Worm (Caenorhabditis elegans) whole organism, early embryonic: ENCODE data around the gene F57G12.2.

ENCODE experiments used
- B0310.2 ChIP-seq: sonication (generic microtip); optimal IDR thresholded peaks from 2 replicates; lab custom pipeline; 2016; ENCODE audit warnings: mild to moderate bottlenecking, missing genetic modification characterization, missing compliant biosample characterization
- F13C5.2 ChIP-seq: sonication (generic microtip); optimal IDR thresholded peaks from 2 replicates; lab custom pipeline; 2017; ENCODE audit warnings: mild to moderate bottlenecking, missing genetic modification characterization, inconsistent platforms, missing compliant biosample characterization
- aly-1 ChIP-seq: sonication (generic microtip); optimal IDR thresholded peaks from 2 replicates; lab custom pipeline; 2016; ENCODE audit warnings: missing genetic modification characterization, missing compliant biosample characterization
- ama-1 ChIP-seq: fragments of 150-350 bp; optimal IDR thresholded peaks from 2 replicates; lab custom pipeline; 2014
- ceh-13 ChIP-seq: fragments of 200-800 bp; sonication (Bioruptor generic); optimal IDR thresholded peaks from 2 replicates; lab custom pipeline; 2018; ENCODE audit warnings: mild to moderate bottlenecking, missing genetic modification characterization, missing compliant biosample characterization
- ceh-36 ChIP-seq: sonication (generic microtip); optimal IDR thresholded peaks from 2 replicates; lab custom pipeline; 2016; ENCODE audit warnings: missing genetic modification characterization, inconsistent platforms, missing compliant biosample characterization
- ets-7 ChIP-seq: sonication (generic microtip); optimal IDR thresholded peaks from 2 replicates; lab custom pipeline; 2016; ENCODE audit warnings: missing genotype, missing genetic modification characterization, missing compliant biosample characterization
- flt-1 ChIP-seq: fragments of 200-800 bp; sonication (Bioruptor generic); IDR thresholded peaks from 2 replicates; pipeline ENCODE4 v1.3.6; 2022; ENCODE audit warnings: missing genetic modification characterization, missing compliant biosample characterization
- hmbx-1 ChIP-seq: sonication (generic microtip); optimal IDR thresholded peaks from 2 replicates; lab custom pipeline; 2016; ENCODE audit warnings: mild to moderate bottlenecking, missing genetic modification characterization, missing compliant biosample characterization
- hmg-4 ChIP-seq: fragments of 200-800 bp; sonication (Bioruptor generic); optimal IDR thresholded peaks from 2 replicates; lab custom pipeline; 2018; ENCODE audit warnings: mild to moderate bottlenecking, missing genetic modification characterization, missing compliant biosample characterization
- hnd-1 ChIP-seq: sonication (generic microtip); optimal IDR thresholded peaks from 2 replicates; lab custom pipeline; 2016; ENCODE audit warnings: missing genetic modification characterization, missing compliant biosample characterization
- pes-1 ChIP-seq: fragments of 200-800 bp; sonication (Bioruptor generic); IDR thresholded peaks from 2 replicates; pipeline ENCODE4 v1.3.6; 2022; ENCODE audit warnings: missing genetic modification reagents, missing genetic modification characterization, missing compliant biosample characterization
- scrt-1 ChIP-seq: fragments of 200-800 bp; sonication (Bioruptor generic); IDR thresholded peaks from 2 replicates; pipeline ENCODE4 v1.3.6; 2022; ENCODE audit warnings: missing genetic modification characterization, missing compliant biosample characterization
- sea-1 ChIP-seq: fragments of 200-800 bp; sonication (Bioruptor generic); conservative IDR thresholded peaks from 2 replicates; pipeline ENCODE4 v1.3.6; 2022; ENCODE audit warnings: missing genetic modification characterization, missing compliant biosample characterization
- tbx-11 ChIP-seq: fragments of 200-800 bp; sonication (Bioruptor generic); IDR thresholded peaks from 2 replicates; pipeline ENCODE4 v1.3.6; 2022; ENCODE audit warnings: missing genetic modification characterization, missing compliant biosample characterization
- tbx-37 ChIP-seq: fragments of 200-800 bp; sonication (Bioruptor generic); conservative IDR thresholded peaks from 2 replicates; pipeline ENCODE4 v1.3.6; 2022; ENCODE audit warnings: missing genetic modification reagents, missing genetic modification characterization, missing compliant biosample characterization
- tra-4 ChIP-seq: sonication (generic microtip); optimal IDR thresholded peaks from 2 replicates; lab custom pipeline; 2017; ENCODE audit warnings: missing genetic modification characterization, missing compliant biosample characterization

Gene F57G12.2

DNA sequence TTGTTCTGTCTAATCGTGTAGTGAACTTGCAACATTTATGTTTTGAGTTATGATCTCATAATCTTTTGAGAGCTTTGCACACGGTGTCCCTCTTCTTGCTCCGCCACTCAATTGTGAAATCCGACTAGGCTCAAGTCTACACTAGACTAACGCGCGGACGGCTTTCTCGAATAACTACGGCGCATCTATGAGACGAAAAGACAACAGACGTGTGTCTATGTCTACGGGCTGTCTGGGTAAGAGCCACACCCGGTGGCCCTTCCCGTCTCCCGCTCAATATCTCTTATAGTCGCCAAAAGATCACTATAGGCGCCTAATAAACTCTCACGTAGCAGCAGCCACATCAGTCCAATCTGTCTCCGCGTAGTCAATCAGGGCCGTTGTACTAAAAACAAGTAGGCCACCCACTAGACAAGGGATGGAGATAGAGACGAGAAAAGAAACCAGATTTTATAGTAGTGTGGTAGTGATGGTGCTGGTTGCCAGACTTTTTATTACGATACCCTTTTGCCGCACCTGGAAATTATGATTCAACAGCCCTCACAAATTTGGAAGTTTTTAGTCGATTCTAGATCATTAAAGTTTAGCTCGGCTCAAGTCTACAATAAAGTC is 15.9 kb upstream of the F57G12.2 start:
- no peak for TF ChIP-seq B0310.2 (tag; lab: Kevin White, UChicago)
- TF ChIP-seq F13C5.2 = no peak
- TF ChIP-seq ceh-36 (tag; lab: Kevin White, UChicago) = no peak
- TF ChIP-seq scrt-1 (GFP tag; lab: Robert Waterston, UW) = no peak
- no peak for TF ChIP-seq hmg-4 (GFP tag; lab: Kevin White, UChicago)

DNA sequence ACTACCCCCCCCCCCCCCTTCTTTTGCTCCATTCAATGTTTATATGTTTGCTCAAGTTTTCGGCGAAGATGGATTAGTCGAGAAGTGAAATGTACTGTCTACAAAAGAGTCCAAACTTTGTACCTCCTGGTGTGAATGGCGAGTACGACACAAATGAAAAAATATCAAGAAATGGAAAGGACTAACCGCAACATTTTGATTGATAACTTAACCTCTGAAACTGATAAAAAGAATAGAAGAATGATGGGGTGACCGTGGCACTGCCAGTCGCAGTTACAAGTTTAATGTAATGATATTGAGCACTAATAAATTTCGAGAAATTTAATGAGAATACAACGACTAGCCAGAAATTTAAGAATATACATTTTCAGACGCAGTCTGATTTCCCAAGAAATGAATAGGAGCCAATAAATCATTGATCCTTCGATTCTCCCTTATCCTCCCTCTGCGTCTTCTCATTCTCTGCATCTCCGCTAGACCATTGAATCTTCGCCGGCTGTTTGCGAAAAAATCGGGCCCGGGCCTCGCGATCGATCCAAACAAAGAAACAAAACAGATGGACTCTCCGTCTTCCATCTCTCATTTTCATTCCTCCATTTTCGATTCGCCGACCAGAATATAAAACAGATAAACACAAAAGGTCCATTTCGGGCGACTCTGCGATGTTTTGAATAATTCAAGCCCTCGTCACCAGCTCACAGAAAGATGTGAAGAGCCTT is 15.0 kb upstream of the F57G12.2 start:
- no peak for TF ChIP-seq aly-1

DNA sequence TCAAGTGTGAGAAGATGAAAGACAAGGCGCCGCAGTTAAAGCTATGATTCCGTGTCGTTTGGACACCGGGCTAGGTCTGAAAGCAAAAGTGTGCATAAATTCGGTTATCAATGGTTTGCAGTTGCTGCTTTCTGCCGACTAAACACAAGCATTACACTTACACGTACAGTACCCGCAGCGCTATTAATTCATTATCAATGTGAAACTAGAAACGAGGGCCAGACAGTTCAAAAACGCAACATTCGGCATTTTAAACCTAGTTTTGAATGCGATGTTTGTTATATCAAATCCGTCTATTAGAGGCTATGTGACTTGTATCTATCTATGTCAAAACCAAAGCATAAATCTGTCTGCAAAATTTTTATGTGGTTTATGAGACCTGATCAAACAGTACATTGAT is 14.1 kb upstream of the F57G12.2 start:
- TF ChIP-seq flt-1 (GFP tag; lab: Robert Waterston, UW) (no peak), ama-1 (lab: Kevin White, UChicago) (no peak), scrt-1 (GFP tag; lab: Robert Waterston, UW) (no peak), ceh-13 (GFP tag; lab: Kevin White, UChicago) (no peak), ets-7 (tag; lab: Kevin White, UChicago) (no peak), F13C5.2 (no peak), sea-1 (no peak), B0310.2 (tag; lab: Kevin White, UChicago) (no peak)

DNA sequence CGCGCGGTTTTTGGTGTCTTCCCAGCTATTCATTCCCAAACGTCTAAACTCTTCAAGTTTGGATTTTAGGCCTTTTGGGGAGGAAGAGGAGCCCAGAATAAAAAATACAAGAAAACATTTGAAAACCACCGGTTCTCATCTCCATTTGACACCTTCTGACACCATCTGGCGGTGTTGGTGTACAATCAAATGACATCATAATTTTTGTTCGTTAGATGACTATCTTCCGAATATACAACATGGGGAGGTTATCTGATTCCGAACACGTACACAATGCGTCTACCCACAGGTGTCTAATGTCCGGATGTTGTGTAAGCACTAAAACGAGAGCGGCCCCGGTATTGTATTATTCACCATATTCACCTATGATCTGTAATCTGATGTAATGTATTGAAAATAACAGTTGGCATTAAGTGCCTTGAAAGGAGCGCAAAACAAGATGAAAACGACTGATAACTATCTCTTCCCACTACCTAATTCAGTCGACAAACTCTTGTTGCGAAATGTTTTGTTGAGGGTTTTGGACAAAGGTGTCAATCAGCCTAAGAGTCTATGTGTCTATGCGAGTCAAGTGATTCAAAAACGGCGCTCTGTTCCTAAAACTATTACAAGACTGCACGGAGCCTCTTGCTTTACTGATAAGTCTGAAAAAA is 12.8 kb upstream of the F57G12.2 start:
- TF ChIP-seq hmbx-1 (no peak), ama-1 (lab: Kevin White, UChicago) (no peak), tra-4 (tag; lab: Kevin White, UChicago) (no peak), ceh-13 (GFP tag; lab: Kevin White, UChicago) (no peak), tbx-37 (GFP tag; lab: Robert Waterston, UW) (no peak), sea-1 (no peak), flt-1 (GFP tag; lab: Robert Waterston, UW) (no peak), hmg-4 (GFP tag; lab: Kevin White, UChicago) (no peak), ets-7 (tag; lab: Kevin White, UChicago) (no peak), aly-1 (no peak), tbx-11 (GFP tag; lab: Robert Waterston, UW) (no peak), ceh-36 (tag; lab: Kevin White, UChicago) (no peak), hnd-1 (no peak), scrt-1 (GFP tag; lab: Robert Waterston, UW) (no peak), F13C5.2 (no peak), pes-1 (GFP tag; lab: Robert Waterston, UW) (no peak), B0310.2 (tag; lab: Kevin White, UChicago) (no peak)

DNA sequence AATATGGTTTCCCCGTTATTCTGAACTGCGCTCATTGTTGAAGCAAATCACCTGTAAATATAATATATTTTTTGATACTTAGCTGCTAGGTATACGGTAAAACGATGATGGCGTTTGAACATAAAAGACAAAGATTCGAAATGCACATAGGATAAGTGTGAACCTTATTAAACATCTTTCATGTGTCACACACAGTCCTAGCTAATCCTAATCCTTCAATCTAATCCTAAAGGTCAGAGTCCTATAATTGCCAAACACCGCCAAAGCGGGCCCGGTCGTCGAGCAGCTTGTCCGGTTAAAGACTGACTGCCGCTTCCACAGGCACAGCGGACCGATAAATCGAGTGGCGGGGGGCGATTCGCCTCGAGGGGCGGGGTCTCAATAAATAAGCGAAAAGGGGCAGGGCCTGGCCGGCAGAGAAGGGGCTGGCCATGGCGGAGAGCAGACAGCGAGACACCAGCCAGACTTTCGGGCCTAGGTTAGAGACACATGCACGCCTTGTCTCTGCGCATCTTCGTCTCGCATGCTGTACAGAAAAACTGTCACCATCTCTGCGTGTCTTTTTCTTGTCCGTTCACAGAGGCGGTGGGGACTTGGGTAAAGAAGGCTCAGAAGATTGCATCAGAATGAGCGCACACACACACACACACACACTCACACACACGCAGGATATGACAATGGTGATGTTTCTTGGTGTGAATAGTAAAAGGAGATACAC is 11.9 kb upstream of the F57G12.2 start, which contains the start of gene F57G12.1:
Gene F57G12.1 (minus strand): TSS at position 51 of the 718 bp plus-strand sequence.
- TF ChIP-seq hnd-1 (no peak), ceh-36 (tag; lab: Kevin White, UChicago) (peak; percentile 83), sea-1 (no peak), hmg-4 (GFP tag; lab: Kevin White, UChicago) (peak; percentile 83), flt-1 (GFP tag; lab: Robert Waterston, UW) (peak; percentile 11; the same call in 1 of the 2 replicates), F13C5.2 (peak; percentile 15), tbx-37 (GFP tag; lab: Robert Waterston, UW) (no peak), ceh-13 (GFP tag; lab: Kevin White, UChicago) (peak; percentile 7), aly-1 (no peak), pes-1 (GFP tag; lab: Robert Waterston, UW) (no peak), ets-7 (tag; lab: Kevin White, UChicago) (no peak)

DNA sequence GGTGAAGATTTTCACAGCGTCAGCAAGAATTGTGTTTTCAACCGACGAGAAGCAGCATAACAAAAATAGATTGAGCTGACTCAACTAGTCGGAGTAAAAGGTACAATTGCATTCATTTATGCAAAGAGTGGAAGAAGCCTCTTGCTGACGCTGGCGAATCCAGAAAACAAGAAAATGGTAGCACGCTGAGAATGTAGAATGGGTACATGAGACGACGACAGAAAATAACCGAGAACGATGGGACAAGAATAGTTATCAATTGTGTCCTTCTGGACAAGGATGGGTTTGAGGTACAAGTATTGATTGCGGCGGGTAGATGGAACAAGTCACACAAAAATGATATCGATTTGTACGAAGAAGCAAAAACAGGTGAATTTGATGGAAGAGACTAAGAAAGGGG is 9.5 kb upstream of the F57G12.2 start:
- TF ChIP-seq ceh-36 (tag; lab: Kevin White, UChicago) (no peak), ama-1 (lab: Kevin White, UChicago) (peak; percentile 38)

DNA sequence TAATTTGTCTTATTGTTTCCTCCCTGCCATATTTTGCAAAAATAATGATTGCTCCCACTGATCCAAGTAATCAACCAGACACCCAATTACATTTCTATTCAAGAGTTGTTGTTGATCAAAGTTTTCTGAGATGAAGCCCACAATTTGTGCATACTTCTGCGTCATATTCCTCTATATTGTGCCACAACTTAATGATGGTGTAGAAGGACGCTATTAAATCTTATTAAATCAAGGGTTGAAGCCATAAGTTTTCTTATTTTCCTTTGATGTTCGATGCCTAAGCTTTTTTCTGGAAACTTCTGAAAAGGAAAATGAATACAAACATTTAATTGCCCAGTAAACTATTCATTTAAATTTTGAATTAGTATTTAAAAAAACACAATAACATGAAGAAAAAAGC is 8.9 kb upstream of the F57G12.2 start:
- TF ChIP-seq ama-1 (lab: Kevin White, UChicago) (peak; percentile 5), hmbx-1 (no peak)
